Fruit fly (Drosophila melanogaster): ENCODE results near the gene CG9400.
"Not testable (repeated sequence)": the region's sequence is repeated elsewhere in the genome, so short reads cannot be mapped to it uniquely, and the experiment has no call there.

The CG9400 gene

DNA sequence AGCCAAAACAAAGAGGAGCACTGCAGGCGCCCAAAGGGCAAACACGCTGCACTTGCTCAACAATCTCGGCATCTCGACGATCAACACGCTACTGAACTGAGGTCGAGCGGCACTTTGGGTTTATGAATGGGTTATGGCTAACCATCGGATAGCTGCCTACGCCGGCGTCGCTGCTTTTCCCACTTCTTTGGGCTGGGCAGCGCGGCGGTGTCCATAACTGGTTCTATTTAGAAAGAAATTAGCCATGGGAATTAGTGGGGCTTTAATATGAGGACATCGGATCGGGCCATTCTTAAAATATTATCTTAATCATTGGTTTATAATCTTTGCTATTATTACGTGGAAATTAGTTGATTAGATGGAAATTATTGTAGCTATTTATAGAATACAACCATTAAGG is at the start of gene CG9400:
Gene CG9400 (minus strand): TSS at position 101 of the 400 bp plus-strand sequence.
- no peak for TF ChIP-seq CTCF (optimal IDR thresholded peaks at IDR 0.05)
- no peak for TF ChIP-seq CG8478 (optimal IDR thresholded peaks at IDR 0.05)

DNA sequence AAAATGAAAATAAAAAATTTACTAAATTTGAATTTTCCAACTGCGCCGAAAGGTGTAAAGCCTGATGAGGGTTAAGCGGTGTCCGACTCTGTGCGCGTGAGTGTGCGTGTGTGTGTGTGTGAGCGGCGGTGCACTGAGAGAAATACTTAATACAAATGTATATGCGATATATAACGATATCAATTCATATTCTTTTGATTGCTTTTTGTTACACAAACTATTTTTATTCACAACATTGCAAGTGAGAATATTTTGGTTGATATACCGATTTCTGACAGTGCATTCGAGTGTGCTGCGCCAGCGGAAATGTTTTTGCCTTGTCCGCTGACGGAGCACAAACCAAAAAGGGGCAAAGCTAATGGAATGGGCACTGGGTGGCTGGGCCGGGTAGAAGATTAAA is 43.0 kb upstream of the CG9400 start:
- TF ChIP-seq CG8478 (optimal IDR thresholded peaks at IDR 0.05) (no peak), CTCF (optimal IDR thresholded peaks at IDR 0.05) (no peak)

- TF ChIP-seq CTCF (optimal IDR thresholded peaks at IDR 0.05) = no peak
- TF ChIP-seq CG8478 (optimal IDR thresholded peaks at IDR 0.05) = no peak
These were observed 42.4 kb upstream of the CG9400 start for dm6 chrX:14331490-14332182.

DNA sequence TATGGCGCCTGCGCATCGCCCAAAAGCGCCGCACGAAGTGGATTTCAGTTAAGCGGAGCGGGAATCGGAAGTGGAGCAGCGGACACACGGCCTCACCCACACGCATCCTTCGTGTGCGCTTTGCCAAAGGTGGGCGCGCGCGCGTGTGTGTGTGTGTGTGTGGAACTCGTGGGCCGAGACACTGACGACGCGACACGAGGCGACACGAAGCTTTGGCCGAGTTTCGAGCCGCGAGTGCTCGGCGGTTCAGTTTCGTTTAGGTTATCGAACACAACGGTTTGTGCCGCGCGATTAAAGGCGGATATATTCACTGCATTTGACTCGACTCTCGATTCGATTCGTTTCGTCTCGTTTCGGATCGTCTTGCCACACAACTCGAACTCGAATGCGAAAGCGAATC is 32.8 kb upstream of the CG9400 start, which contains the start of gene dpr8:
Gene dpr8 (plus strand): TSS at position 264 of the 400 bp plus-strand sequence.
- no peak for TF ChIP-seq CTCF (optimal IDR thresholded peaks at IDR 0.05)

- not testable (repeated sequence) for TF ChIP-seq CG8478, CTCF (optimal IDR thresholded peaks at IDR 0.05)
These were observed 27.9 kb upstream of the CG9400 start, which contains the start of gene betaNACtes6 for dm6 chrX:14317050-14317449. Gene betaNACtes6 (minus strand): TSS chrX:14317150.

- TF ChIP-seq CTCF, CG8478 (optimal IDR thresholded peaks at IDR 0.05): not testable (repeated sequence)
These were observed 26.3 kb upstream of the CG9400 start, which contains the start of gene betaNACtes2 for dm6 chrX:14315483-14315882. Gene betaNACtes2 (minus strand): TSS chrX:14315583.

DNA sequence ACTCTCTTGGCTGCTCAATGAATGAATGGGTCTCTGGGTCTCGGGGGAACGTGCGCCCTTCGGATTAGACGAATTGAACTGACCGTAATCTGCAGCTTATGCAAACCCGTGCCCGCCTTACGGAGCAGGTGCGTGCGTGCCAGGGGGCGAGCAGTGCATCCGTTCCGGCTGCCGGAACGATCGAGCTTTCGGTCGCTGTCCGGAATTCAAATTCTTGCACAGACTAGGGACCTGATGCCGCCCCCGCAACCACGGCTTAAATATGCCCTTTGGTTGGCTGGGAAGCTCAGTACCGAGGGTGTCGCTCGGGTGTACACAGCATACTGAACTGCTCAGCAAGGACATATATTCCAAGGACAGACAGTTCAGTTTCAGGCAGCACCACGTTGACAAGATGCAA is 11.8 kb downstream of the CG9400 start, which contains the start of gene Muc12Ea:
Gene Muc12Ea (plus strand): TSS at position 301 of the 400 bp plus-strand sequence.
- no peak for TF ChIP-seq CG8478 (optimal IDR thresholded peaks at IDR 0.05)
- TF ChIP-seq CTCF (optimal IDR thresholded peaks at IDR 0.05) = no peak

dm6 chrX:14266075-14266474 is 23.1 kb downstream of the CG9400 start, which contains the start of the genes CG13404 and na:
Gene CG13404 (minus strand): TSS chrX:14266250.
Gene na (plus strand): TSS chrX:14266367.
- TF ChIP-seq CTCF (optimal IDR thresholded peaks at IDR 0.05) (no peak), CG8478 (optimal IDR thresholded peaks at IDR 0.05) (no peak)

dm6 chrX:14265149-14265548 is 24.0 kb downstream of the CG9400 start:
- no peak for TF ChIP-seq CG8478 (optimal IDR thresholded peaks at IDR 0.05)
- no peak for TF ChIP-seq CTCF (optimal IDR thresholded peaks at IDR 0.05)

DNA sequence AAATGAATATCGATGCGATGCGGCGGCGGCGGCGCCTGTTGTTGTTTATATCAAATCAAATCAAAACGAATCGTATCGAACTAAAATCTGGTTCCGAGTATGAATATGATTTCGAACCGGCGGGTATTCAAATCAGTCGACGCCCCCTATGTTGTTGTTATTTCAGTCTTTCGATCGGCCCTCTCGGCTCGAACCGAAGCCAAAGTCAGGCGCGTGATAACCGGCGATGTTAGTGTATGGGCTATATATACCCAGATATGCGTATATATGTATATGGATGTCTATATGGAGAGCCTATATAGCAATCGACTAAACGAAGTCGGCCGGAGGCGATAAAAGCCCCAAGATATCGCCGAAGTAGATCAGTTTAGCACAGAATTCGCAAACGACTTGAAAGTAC is 28.3 kb downstream of the CG9400 start, which contains the start of the genes CG46317 and Tat:
Gene CG46317 (plus strand): TSS at position 361 of the 400 bp plus-strand sequence.
Gene Tat (plus strand): TSS at position 361 of the 400 bp plus-strand sequence.
- TF ChIP-seq CG8478 (optimal IDR thresholded peaks at IDR 0.05) (no peak), CTCF (optimal IDR thresholded peaks at IDR 0.05) (no peak)

DNA sequence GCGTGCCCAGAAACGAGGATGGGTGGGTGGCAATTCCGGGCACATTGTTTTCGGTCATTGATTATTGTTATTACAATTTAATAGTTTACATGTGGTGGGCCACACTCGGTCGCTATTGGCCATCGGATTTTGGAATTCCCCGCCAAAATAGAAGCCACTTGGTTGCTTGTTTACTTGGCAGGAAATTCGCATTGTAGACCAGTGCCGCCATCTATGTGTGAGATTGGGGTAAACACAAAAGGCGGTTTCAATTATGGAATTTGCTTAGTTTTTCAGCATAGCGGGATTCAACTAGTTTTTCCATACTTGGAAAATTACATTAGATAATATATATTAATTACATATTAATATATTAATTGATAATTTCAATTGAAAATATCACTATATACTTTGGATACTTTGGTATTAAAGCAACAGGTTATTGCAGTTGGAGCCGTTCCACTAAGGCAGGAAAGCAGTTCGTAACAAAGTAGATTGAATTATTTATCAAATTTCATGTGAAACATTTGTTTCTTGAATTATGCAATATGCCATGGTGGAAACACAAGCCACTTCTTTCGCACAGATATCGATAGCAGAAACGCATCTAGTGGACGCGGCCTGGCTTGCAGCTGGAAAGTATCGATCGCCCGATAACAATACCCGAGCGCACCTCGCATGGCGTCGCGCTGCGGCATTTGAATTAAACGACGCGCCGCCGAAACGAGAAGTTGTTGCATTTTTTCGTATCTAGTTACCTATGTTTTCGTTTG is 42.0 kb downstream of the CG9400 start, which contains the start of gene mud:
Gene mud (plus strand): TSS at position 698 of the 752 bp plus-strand sequence.
- TF ChIP-seq CTCF (optimal IDR thresholded peaks at IDR 0.05) (peak; percentile 74 to 85), CG8478 (optimal IDR thresholded peaks at IDR 0.05) (no peak)

DNA sequence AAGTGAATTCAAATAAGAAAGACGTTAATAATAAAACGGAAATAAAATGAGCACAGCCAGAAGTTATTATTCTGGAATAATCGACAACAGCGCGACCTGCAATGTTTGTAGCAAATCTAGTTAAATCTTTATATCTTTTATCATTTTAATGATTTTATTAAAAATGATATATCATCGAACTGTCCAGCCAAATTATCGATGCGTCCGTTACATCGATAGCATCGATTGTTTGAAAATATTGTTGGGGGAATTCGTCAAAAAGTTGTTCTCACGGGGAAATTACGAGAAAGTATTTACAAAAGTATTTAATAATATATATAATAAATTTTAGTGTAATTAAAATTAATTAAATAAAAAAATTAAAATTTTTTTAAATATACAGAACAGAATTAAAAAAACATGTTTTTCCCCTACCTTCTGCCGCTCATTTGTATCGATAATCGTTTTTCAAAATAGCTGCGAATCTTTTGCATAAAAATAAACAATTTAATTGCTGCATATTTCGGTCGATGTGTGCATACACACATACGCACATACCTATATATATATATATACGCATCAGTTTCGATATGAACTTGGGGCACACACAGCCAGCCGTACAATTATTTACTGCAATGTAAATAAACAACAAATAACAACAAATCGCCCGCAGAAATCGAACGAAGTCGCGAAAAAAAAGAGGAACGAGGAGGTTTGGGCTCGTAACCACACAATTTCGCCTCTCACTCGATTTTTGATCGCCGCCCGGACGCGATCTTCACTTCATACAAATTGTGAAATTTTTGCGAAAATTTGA is 46.1 kb downstream of the CG9400 start, which contains the start of gene CG32599:
Gene CG32599 (plus strand): TSS at position 746 of the 796 bp plus-strand sequence.
- TF ChIP-seq CG8478 (optimal IDR thresholded peaks at IDR 0.05) (no peak), CTCF (optimal IDR thresholded peaks at IDR 0.05) (no peak)

DNA sequence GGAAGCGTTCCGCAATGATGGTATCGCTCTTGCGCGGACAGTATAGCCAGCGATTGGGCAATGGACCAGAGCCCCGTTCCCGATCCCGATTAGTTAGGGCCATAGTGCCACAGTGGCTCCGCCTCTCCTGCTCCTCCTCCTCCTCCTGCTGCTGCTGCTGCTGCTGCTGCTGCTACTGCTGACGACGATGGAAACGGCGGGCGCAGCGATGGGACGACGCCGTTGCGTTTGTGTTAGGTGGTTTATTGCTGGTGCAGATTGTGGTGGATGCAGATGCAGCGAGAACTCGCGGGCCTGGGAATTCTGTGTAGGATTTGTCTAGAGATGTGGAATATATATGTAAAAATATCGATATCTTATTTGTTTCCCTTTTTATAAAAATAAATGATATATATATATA is 46.7 kb downstream of the CG9400 start, which contains the start of gene mRNA-cap:
Gene mRNA-cap (minus strand): TSS at position 344 of the 400 bp plus-strand sequence.
- TF ChIP-seq CG8478 (optimal IDR thresholded peaks at IDR 0.05) (no peak), CTCF (optimal IDR thresholded peaks at IDR 0.05) (no peak)
